Fruit fly (Drosophila melanogaster) whole organism, pupa: Measurements from ENCODE around the gene CG6873.

Experiments used
- CG13204 ChIP-seq: fragments of 200-800 bp; sonication (Bioruptor generic); optimal IDR thresholded peaks from 2 replicates; lab custom pipeline; 2018; ENCODE audit warnings: missing biosample characterization, mild to moderate bottlenecking, missing genetic modification characterization, moderate library complexity
- CG14655 ChIP-seq: fragments of 200-800 bp; sonication (Bioruptor generic); optimal IDR thresholded peaks from 3 replicates; lab custom pipeline; 2017; ENCODE audit warnings: mild to moderate bottlenecking, missing biosample characterization, missing genetic modification reagents, missing genetic modification characterization
- CG32121 ChIP-seq: fragments of 200-800 bp; sonication (Bioruptor generic); IDR thresholded peaks from 2 replicates; pipeline ENCODE4 v1.3.6; 2022; ENCODE audit warnings: missing biosample characterization, missing genetic modification characterization
- CG4496 ChIP-seq: fragments of 200-800 bp; sonication (Bioruptor generic); IDR thresholded peaks from 3 replicates; pipeline ENCODE4 v1.3.6; 2022; ENCODE audit warnings: missing biosample characterization, missing genetic modification characterization
- CG9948 ChIP-seq: fragments of 200-800 bp; sonication (Bioruptor generic); optimal IDR thresholded peaks from 2 replicates; lab custom pipeline; 2018; ENCODE audit warnings: missing biosample characterization, mild to moderate bottlenecking, missing genetic modification characterization, moderate library complexity
- D1 ChIP-seq: fragments of 200-800 bp; sonication (Bioruptor generic); optimal IDR thresholded peaks from 2 replicates; lab custom pipeline; 2018; ENCODE audit warnings: missing biosample characterization, mild to moderate bottlenecking, missing genetic modification characterization, moderate library complexity
- Pif1A ChIP-seq: fragments of 200-800 bp; sonication (Bioruptor generic); optimal IDR thresholded peaks from 3 replicates; lab custom pipeline; 2016; ENCODE audit warnings: missing biosample characterization, missing genetic modification characterization
- Snoo ChIP-seq: fragments of 200-800 bp; sonication (Bioruptor generic); optimal IDR thresholded peaks from 3 replicates; lab custom pipeline; 2017; ENCODE audit warnings: missing biosample characterization, mild to moderate bottlenecking, missing genetic modification characterization, inconsistent platforms
- rn ChIP-seq: fragments of 200-800 bp; sonication (Bioruptor generic); IDR thresholded peaks from 2 replicates; pipeline ENCODE4 v1.3.6; 2022; ENCODE audit warnings: missing biosample characterization, missing genetic modification characterization

DNA sequence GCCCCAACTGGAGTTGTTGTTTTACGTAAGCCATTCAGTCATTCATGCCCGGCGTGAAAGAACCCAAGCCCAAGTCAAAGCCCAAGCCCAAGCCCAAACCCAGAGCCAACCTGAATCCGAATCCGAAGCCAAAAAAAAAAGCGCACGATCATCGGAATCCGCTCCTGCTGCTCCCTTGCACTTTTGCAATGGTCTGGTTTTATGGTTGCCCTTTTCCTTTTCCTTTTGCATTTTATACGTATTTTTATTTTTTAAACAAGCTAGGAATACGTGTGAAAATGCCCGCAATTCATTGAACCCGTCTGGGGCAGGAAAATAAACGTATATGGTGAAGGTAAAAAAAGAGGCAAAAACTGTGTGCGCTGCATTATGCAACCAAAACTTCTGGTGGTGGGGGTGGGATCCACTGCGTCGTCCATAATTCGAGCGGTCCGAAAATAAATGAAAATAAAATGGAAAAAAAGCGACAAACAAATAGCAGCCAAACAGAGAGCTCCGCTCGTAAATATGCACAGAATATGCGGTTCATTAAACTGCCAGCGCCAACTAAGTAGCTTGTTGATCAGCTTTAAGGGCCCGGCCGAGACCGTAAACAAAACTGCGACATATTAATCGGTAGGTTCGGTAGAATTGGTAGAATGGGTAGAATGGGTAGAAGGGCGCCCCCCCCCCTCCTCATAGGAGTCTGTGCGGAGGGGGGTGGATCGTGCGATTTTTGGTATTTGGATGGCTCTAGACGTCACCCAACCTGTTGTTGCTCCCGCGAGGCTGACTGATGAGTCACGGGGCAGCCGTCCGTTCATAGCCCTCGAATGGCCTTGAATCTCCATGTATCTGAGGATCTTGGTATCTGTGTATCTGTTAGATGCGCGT is 40.2 kb downstream of the CG6873 start:
- TF ChIP-seq CG14655 (GFP tag; lab: Kevin White, UChicago) (no peak), Pif1A (no peak), rn (GFP tag; lab: Robert Waterston, UW) (no peak), D1 (no peak), CG13204 (GFP tag; lab: Kevin White, UChicago) (no peak), Snoo (tag; lab: Kevin White, UChicago) (no peak), CG4496 (no peak), CG32121 (GFP tag; lab: Robert Waterston, UW) (no peak), CG9948 (tag; lab: Kevin White, UChicago) (no peak)
